Worm (Caenorhabditis elegans) whole organism, L4 larva: ENCODE measurements around the gene C06C3.12.

Source experiments
- hlh-30 ChIP-seq: sonication (generic microtip); optimal IDR thresholded peaks from 2 replicates; lab custom pipeline; 2017; ENCODE audit warnings: antibody characterized with exemption, mild to moderate bottlenecking, missing genetic modification characterization, missing compliant biosample characterization; ENCODE audit not compliant: insufficient read depth
- jun-1 ChIP-seq: fragments of 150-350 bp; optimal IDR thresholded peaks from 2 replicates; lab custom pipeline; 2014; ENCODE audit warnings: missing biosample characterization, missing genetic modification reagents, missing genetic modification characterization
- lim-7 ChIP-seq: fragments of 200-800 bp; sonication (Bioruptor generic); IDR thresholded peaks from 2 replicates; pipeline ENCODE4 v1.3.6; 2022; ENCODE audit warnings: missing genetic modification characterization, missing compliant biosample characterization
- nhr-28 ChIP-seq: fragments of 150-350 bp; optimal IDR thresholded peaks from 2 replicates; lab custom pipeline; 2014; ENCODE audit warnings: missing biosample characterization, missing genetic modification characterization
- zip-11 ChIP-seq: fragments of 200-800 bp; sonication (Bioruptor generic); IDR thresholded peaks from 2 replicates; pipeline ENCODE4 v1.3.6; 2022; ENCODE audit warnings: missing genetic modification characterization, missing compliant biosample characterization

DNA sequence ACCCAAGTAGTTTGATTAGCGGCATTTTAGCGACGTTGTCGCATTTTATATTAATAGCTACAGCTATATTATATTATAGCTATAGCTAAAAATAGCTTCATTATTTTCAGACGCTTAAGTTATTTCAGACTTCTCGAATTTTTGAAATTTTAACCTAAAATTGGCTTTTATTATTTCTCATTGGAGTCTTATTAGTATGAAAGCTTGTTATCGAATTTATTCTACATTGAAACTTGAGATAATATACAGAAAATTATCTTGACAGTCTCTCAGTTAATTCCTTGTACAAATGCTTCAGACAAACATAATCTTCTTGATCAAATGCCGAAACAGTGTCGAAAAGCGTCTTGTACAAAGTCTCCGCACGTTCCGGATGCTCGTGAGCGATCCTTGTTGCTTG is 4.9 kb downstream of the C06C3.12 start, which contains the start of gene srh-48:
- TF ChIP-seq nhr-28: no peak
- TF ChIP-seq hlh-30: no peak
- TF ChIP-seq lim-7: no peak
- no peak for TF ChIP-seq zip-11 (GFP tag; lab: Robert Waterston, UW)
- TF ChIP-seq jun-1 (tag; lab: Kevin White, UChicago): no peak
